Worm (Caenorhabditis elegans) whole organism, L3 larva: ENCODE measurements around the gene C02E7.6.

Experiments used
- egl-27 ChIP-seq: sonication (generic microtip); optimal IDR thresholded peaks from 4 replicates; lab custom pipeline; 2017; ENCODE audit warnings: missing biosample characterization, missing genetic modification reagents, missing genetic modification characterization
- lin-39 ChIP-seq: fragments of 150-350 bp; optimal IDR thresholded peaks from 2 replicates; lab custom pipeline; 2018; ENCODE audit warnings: missing biosample characterization, missing genetic modification reagents, missing genetic modification characterization
- mdl-1 ChIP-seq: fragments of 150-350 bp; optimal IDR thresholded peaks from 2 replicates; lab custom pipeline; 2014; ENCODE audit warnings: missing biosample characterization, missing genetic modification characterization
- tbx-2 ChIP-seq: sonication (generic microtip); optimal IDR thresholded peaks from 2 replicates; lab custom pipeline; 2016; ENCODE audit warnings: mild to moderate bottlenecking, missing genetic modification characterization, missing compliant biosample characterization

- no peak for TF ChIP-seq tbx-2 (tag; lab: Kevin White, UChicago)
- no peak for TF ChIP-seq mdl-1
- no peak for TF ChIP-seq egl-27 (tag; lab: Kevin White, UChicago)
- no peak for TF ChIP-seq lin-39 (tag; lab: Kevin White, UChicago)
Observed at ce11 chrV:4881377-4881776, 37.6 kb upstream of the C02E7.6 start, which contains the start of gene str-32.
